Fruit fly (Drosophila melanogaster): ENCODE measurements around the gene Ccp84Ac.

DNA sequence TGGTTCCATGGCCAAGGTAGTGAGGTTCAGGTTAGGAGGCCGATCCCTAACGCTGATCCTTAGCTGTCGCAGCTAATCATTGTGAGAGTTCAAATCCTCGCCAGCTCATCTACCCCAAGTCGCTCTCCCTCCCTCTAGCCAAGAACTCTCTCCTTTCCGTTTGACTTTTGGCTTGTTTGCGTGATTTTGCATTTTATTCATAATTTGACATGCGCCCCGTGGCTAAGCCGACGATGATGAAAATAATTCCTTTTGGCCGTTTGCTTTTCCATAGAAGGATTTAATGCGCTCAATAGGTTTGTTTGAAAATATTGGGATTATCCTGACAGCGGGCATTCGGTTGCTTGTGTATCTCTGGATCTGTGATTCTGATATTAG, 32.8 kb downstream of the Ccp84Ac start:
- TF ChIP-seq CG8478 (optimal IDR thresholded peaks at IDR 0.05) (no peak), CTCF (optimal IDR thresholded peaks at IDR 0.05) (no peak)
